Worm (Caenorhabditis elegans): ENCODE measurements around the gene sri-78.

DNA sequence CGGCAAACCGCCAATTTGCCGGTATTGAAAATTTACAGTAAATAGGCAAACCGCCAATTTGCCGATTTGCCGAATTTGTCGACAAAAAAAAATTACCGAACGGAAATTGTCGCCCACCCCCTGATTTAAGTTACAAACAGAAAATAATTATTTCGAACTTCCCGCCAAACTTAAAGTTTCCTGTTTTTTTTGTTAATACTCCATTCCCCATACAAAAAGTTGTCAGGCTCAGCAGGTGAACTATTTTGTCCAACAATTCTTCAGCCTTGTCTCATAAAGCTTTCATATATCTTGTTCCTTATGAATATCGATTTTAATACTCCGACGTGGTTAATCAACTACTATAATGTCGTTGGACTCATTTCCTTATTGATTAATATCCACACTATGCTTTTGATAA is 18.5 kb downstream of the sri-78 start, which contains the start of gene sri-50:
- no peak for TF ChIP-seq pha-4 (tag; optimal IDR thresholded peaks at IDR 0.05)
- no peak for TF ChIP-seq fos-1 (tag; optimal IDR thresholded peaks at IDR 0.05)
- no peak for TF ChIP-seq elt-3 (tag; optimal IDR thresholded peaks at IDR 0.05)

Measured in whole organism, L3 larva.